Worm (Caenorhabditis elegans): ENCODE measurements around the gene T07E3.3.

T07E3.3 gene

ce11 chrIII:6953373-6953772, 49.7 kb downstream of the T07E3.3 start:
- TF ChIP-seq nhr-120 (GFP tag; IDR thresholded peaks at IDR 0.05) (no peak), lsy-27 (tag; optimal IDR thresholded peaks at IDR 0.05; ENCODE audit: borderline replicate concordance, insufficient read depth) (no peak), zfh-2 (GFP tag; conservative IDR thresholded peaks at IDR 0.05) (peak; percentile 51; the same call in 1 of the 2 replicates), attf-3 (GFP tag; conservative IDR thresholded peaks at IDR 0.05) (no peak), K11D2.4 (GFP tag; IDR thresholded peaks at IDR 0.05) (no peak)

DNA sequence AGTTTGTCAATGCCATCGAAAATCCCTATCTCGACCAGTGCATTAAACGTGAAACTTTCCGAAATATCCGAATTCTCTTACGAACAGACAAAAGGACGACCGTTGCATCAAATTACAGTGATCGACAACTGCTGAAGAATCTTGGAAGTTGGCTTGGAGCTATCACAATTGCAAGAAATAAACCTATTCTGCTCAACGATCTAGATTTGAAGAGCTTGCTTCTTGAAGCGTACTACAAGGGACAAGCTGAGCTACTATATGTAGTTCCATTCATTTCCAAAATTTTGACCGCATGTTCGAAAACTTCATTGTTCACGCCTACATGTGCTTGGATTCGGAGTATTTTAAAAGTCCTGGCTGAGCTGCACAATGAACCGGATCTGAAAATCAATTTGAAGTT, 50.3 kb downstream of the T07E3.3 start:
- TF ChIP-seq F10E7.11 (tag; optimal IDR thresholded peaks at IDR 0.05) (no peak), F37B4.10 (GFP tag; IDR thresholded peaks at IDR 0.05) (no peak), Y67H2A.10 (GFP tag; conservative IDR thresholded peaks at IDR 0.05) (no peak), lsy-27 (tag; optimal IDR thresholded peaks at IDR 0.05; ENCODE audit: borderline replicate concordance, insufficient read depth) (no peak), lir-1 (GFP tag; conservative IDR thresholded peaks at IDR 0.05) (no peak)

All from whole organism, young adult.